Worm (Caenorhabditis elegans) whole organism, late embryonic: Measurements from ENCODE around the gene F23F12.3.

Source experiments
- C38D4.7 ChIP-seq: fragments of 200-800 bp; sonication (Bioruptor generic); optimal IDR thresholded peaks from 2 replicates; lab custom pipeline; 2018; ENCODE audit warnings: mild to moderate bottlenecking, missing genetic modification characterization, moderate library complexity, missing compliant biosample characterization
- Y22D7AL.16 ChIP-seq: sonication (generic microtip); optimal IDR thresholded peaks from 2 replicates; lab custom pipeline; 2016; ENCODE audit warnings: missing genetic modification characterization, missing compliant biosample characterization
- ahr-1 ChIP-seq: sonication (generic microtip); optimal IDR thresholded peaks from 2 replicates; lab custom pipeline; 2016; ENCODE audit warnings: missing genetic modification characterization, missing compliant biosample characterization
- ceh-18 ChIP-seq: sonication (generic microtip); optimal IDR thresholded peaks from 2 replicates; lab custom pipeline; 2016; ENCODE audit warnings: missing genetic modification characterization, missing compliant biosample characterization
- ceh-19 ChIP-seq: fragments of 200-800 bp; sonication (Bioruptor generic); optimal IDR thresholded peaks from 2 replicates; lab custom pipeline; 2018; ENCODE audit warnings: mild to moderate bottlenecking, missing genetic modification characterization, missing compliant biosample characterization
- ceh-2 ChIP-seq: sonication (generic microtip); optimal IDR thresholded peaks from 2 replicates; lab custom pipeline; 2016; ENCODE audit warnings: missing genotype, missing genetic modification characterization, missing compliant biosample characterization
- ceh-24 ChIP-seq: sonication (generic microtip); optimal IDR thresholded peaks from 2 replicates; lab custom pipeline; 2016; ENCODE audit warnings: mild to moderate bottlenecking, missing genetic modification characterization, missing compliant biosample characterization
- ceh-30 ChIP-seq: fragments of 150-350 bp; optimal IDR thresholded peaks from 2 replicates; lab custom pipeline; 2014; ENCODE audit warnings: missing biosample characterization, missing genetic modification characterization
- ceh-31 ChIP-seq: sonication (generic microtip); optimal IDR thresholded peaks from 2 replicates; lab custom pipeline; 2016; ENCODE audit warnings: missing genetic modification characterization, missing compliant biosample characterization
- ceh-48 ChIP-seq: sonication (generic microtip); optimal IDR thresholded peaks from 2 replicates; lab custom pipeline; 2016; ENCODE audit warnings: missing genetic modification characterization, inconsistent platforms, missing compliant biosample characterization
- ceh-6 ChIP-seq: fragments of 200-800 bp; sonication (Bioruptor generic); optimal IDR thresholded peaks from 2 replicates; lab custom pipeline; 2018; ENCODE audit warnings: mild to moderate bottlenecking, missing genetic modification characterization, missing compliant biosample characterization
- dmd-4 ChIP-seq: sonication (generic microtip); optimal IDR thresholded peaks from 2 replicates; lab custom pipeline; 2016; ENCODE audit warnings: borderline replicate concordance, missing genetic modification characterization, missing compliant biosample characterization
- dve-1 ChIP-seq: sonication (generic microtip); optimal IDR thresholded peaks from 2 replicates; lab custom pipeline; 2017; ENCODE audit warnings: antibody characterized with exemption, mild to moderate bottlenecking, missing genetic modification characterization, missing compliant biosample characterization
- elt-2 ChIP-seq: sonication (generic microtip); optimal IDR thresholded peaks from 2 replicates; lab custom pipeline; 2016; ENCODE audit warnings: missing genetic modification reagents, missing genetic modification characterization, missing compliant biosample characterization
- ets-4 ChIP-seq: sonication (generic microtip); optimal IDR thresholded peaks from 2 replicates; lab custom pipeline; 2016; ENCODE audit warnings: missing genetic modification characterization, missing compliant biosample characterization
- fax-1 ChIP-seq: sonication (generic microtip); optimal IDR thresholded peaks from 2 replicates; lab custom pipeline; 2016; ENCODE audit warnings: missing genotype, missing genetic modification characterization, missing compliant biosample characterization
- fkh-6 ChIP-seq: sonication (generic microtip); optimal IDR thresholded peaks from 2 replicates; lab custom pipeline; 2016; ENCODE audit warnings: missing genetic modification characterization, missing compliant biosample characterization
- gmeb-2 ChIP-seq: sonication (generic microtip); optimal IDR thresholded peaks from 2 replicates; lab custom pipeline; 2016; ENCODE audit warnings: missing genetic modification characterization, inconsistent platforms, missing compliant biosample characterization
- hlh-6 ChIP-seq: sonication (generic microtip); optimal IDR thresholded peaks from 2 replicates; lab custom pipeline; 2016; ENCODE audit warnings: missing genotype, missing genetic modification characterization, missing compliant biosample characterization
- lim-6 ChIP-seq: sonication (generic microtip); optimal IDR thresholded peaks from 2 replicates; lab custom pipeline; 2016; ENCODE audit warnings: missing genetic modification characterization, missing compliant biosample characterization
- nfya-1 ChIP-seq: sonication (generic microtip); optimal IDR thresholded peaks from 2 replicates; lab custom pipeline; 2017; ENCODE audit warnings: missing genetic modification characterization, mild to moderate bottlenecking, missing compliant biosample characterization, antibody characterized with exemption, moderate library complexity
- nhr-11 ChIP-seq: fragments of 150-350 bp; optimal IDR thresholded peaks from 2 replicates; lab custom pipeline; 2014; ENCODE audit warnings: missing biosample characterization, missing genetic modification characterization
- odd-2 ChIP-seq: sonication (generic microtip); optimal IDR thresholded peaks from 2 replicates; lab custom pipeline; 2017; ENCODE audit warnings: antibody characterized with exemption, mild to moderate bottlenecking, missing genetic modification characterization, missing compliant biosample characterization
- pat-9 ChIP-seq: fragments of 200-800 bp; sonication (Bioruptor generic); optimal IDR thresholded peaks from 2 replicates; lab custom pipeline; 2018; ENCODE audit warnings: mild to moderate bottlenecking, missing genetic modification characterization, moderate library complexity, missing compliant biosample characterization
- pha-4 ChIP-seq: fragments of 150-350 bp; optimal IDR thresholded peaks from 2 replicates; lab custom pipeline; 2018; ENCODE audit warnings: missing biosample characterization, missing genetic modification reagents, missing genetic modification characterization
- pqm-1 ChIP-seq: sonication (generic microtip); optimal IDR thresholded peaks from 2 replicates; lab custom pipeline; 2016; ENCODE audit warnings: missing genetic modification characterization, missing compliant biosample characterization
- pros-1 ChIP-seq: fragments of 150-350 bp; optimal IDR thresholded peaks from 2 replicates; lab custom pipeline; 2014; ENCODE audit warnings: missing biosample characterization, missing genetic modification reagents, missing genetic modification characterization
- ref-2 ChIP-seq: sonication (generic microtip); optimal IDR thresholded peaks from 2 replicates; lab custom pipeline; 2016; ENCODE audit warnings: missing genetic modification characterization, missing compliant biosample characterization
- rnt-1 ChIP-seq: sonication (generic microtip); optimal IDR thresholded peaks from 2 replicates; lab custom pipeline; 2016; ENCODE audit warnings: missing genetic modification characterization, missing compliant biosample characterization
- sdc-2 ChIP-seq: sonication (generic microtip); optimal IDR thresholded peaks from 2 replicates; lab custom pipeline; 2016; ENCODE audit warnings: missing genotype, missing genetic modification characterization, missing compliant biosample characterization
- tbx-2 ChIP-seq: sonication (generic microtip); optimal IDR thresholded peaks from 2 replicates; lab custom pipeline; 2016; ENCODE audit warnings: missing genetic modification characterization, missing compliant biosample characterization
- unc-42 ChIP-seq: sonication (generic microtip); optimal IDR thresholded peaks from 2 replicates; lab custom pipeline; 2016; ENCODE audit warnings: missing genotype, missing genetic modification characterization, missing compliant biosample characterization
- unc-55 ChIP-seq: sonication (generic microtip); optimal IDR thresholded peaks from 2 replicates; lab custom pipeline; 2017; ENCODE audit warnings: missing biosample characterization, missing genetic modification reagents, missing genetic modification characterization
- unc-86 ChIP-seq: sonication (generic microtip); optimal IDR thresholded peaks from 2 replicates; lab custom pipeline; 2016; ENCODE audit warnings: missing genetic modification characterization, missing compliant biosample characterization
- zip-5 ChIP-seq: sonication (generic microtip); optimal IDR thresholded peaks from 2 replicates; lab custom pipeline; 2016; ENCODE audit warnings: missing genetic modification characterization, missing compliant biosample characterization

F23F12.3 gene

ce11 chrIII:6482918-6483317, 17.4 kb upstream of the F23F12.3 start, which contains the start of gene chtb-2:
TSS of gene chtb-2 (plus strand) at chrIII:6483218.
- TF ChIP-seq ceh-18 (tag; lab: Kevin White, UChicago) (no peak), fax-1 (tag; lab: Kevin White, UChicago) (no peak), elt-2 (tag; lab: Kevin White, UChicago) (no peak), unc-86 (tag; lab: Kevin White, UChicago) (no peak), nhr-11 (tag; lab: Kevin White, UChicago) (no peak), ahr-1 (tag; lab: Kevin White, UChicago) (no peak), ceh-24 (tag; lab: Kevin White, UChicago) (no peak), ceh-30 (tag; lab: Kevin White, UChicago) (no peak), ceh-48 (no peak), rnt-1 (tag; lab: Kevin White, UChicago) (no peak), fkh-6 (tag; lab: Kevin White, UChicago) (no peak), dve-1 (tag; lab: Kevin White, UChicago) (no peak), tbx-2 (no peak)
- TF ChIP-seq, all 69 proteins: peak for 0

ce11 chrIII:6488916-6489315, 11.4 kb upstream of the F23F12.3 start:
- TF ChIP-seq unc-55 (GFP tag; lab: Kevin White, UChicago) (peak; percentile 1), C38D4.7 (GFP tag; lab: Kevin White, UChicago) (no peak), nfya-1 (peak; percentile 28)

- TF ChIP-seq tbx-2 (no peak), sdc-2 (tag; lab: Kevin White, UChicago) (no peak)
These were observed 10.8 kb upstream of the F23F12.3 start, which contains the start of gene rpt-3 for ce11 chrIII:6489493-6489892. TSS of gene rpt-3 (plus strand) at chrIII:6489793.

- no peak for TF ChIP-seq gmeb-2 (tag; lab: Kevin White, UChicago)
- TF ChIP-seq ceh-18 (tag; lab: Kevin White, UChicago), result no peak
- no peak for TF ChIP-seq tbx-2
- TF ChIP-seq lim-6 (tag; lab: Kevin White, UChicago), result no peak
- TF ChIP-seq ceh-6 (GFP tag; lab: Kevin White, UChicago), result no peak
- TF ChIP-seq zip-5, result no peak
- no peak for TF ChIP-seq hlh-6 (tag; lab: Kevin White, UChicago)
- TF ChIP-seq ceh-31, result no peak
- TF ChIP-seq odd-2, result no peak
- TF ChIP-seq unc-42, result no peak
- no peak for TF ChIP-seq Y22D7AL.16 (tag; lab: Kevin White, UChicago)
- no peak for TF ChIP-seq dmd-4 (tag; lab: Kevin White, UChicago)
These were observed 9.3 kb upstream of the F23F12.3 start for ce11 chrIII:6490989-6491388.

ce11 chrIII:6492807-6493206, 7.5 kb upstream of the F23F12.3 start, which contains the start of gene srb-11:
TSS of gene srb-11 (minus strand) at chrIII:6492907.
- no peak for TF ChIP-seq unc-86 (tag; lab: Kevin White, UChicago)
- no peak for TF ChIP-seq sdc-2 (tag; lab: Kevin White, UChicago)
- TF ChIP-seq ceh-19 (GFP tag; lab: Kevin White, UChicago), result no peak
- TF ChIP-seq pqm-1 (tag; lab: Kevin White, UChicago), result no peak
- no peak for TF ChIP-seq ceh-31
- no peak for TF ChIP-seq unc-42
- no peak for TF ChIP-seq ceh-18 (tag; lab: Kevin White, UChicago)
- TF ChIP-seq pat-9, result no peak
- no peak for TF ChIP-seq pros-1 (tag; lab: Kevin White, UChicago)
- no peak for TF ChIP-seq ets-4 (tag; lab: Kevin White, UChicago)
- TF ChIP-seq ceh-2, result no peak
- no peak for TF ChIP-seq lim-6 (tag; lab: Kevin White, UChicago)
- TF ChIP-seq ref-2, result no peak
- TF ChIP-seq pha-4 (tag; lab: Kevin White, UChicago), result no peak
- TF ChIP-seq, all 69 proteins: peak for 0
